Worm (Caenorhabditis elegans) whole organism, midembryonic: Measurements from ENCODE around the gene bre-5.

ENCODE experiments used
- T22C8.4 ChIP-seq: fragments of 200-800 bp; sonication (Bioruptor generic); IDR thresholded peaks from 2 replicates; pipeline ENCODE4 v1.3.6; 2022; ENCODE audit warnings: missing genetic modification characterization, missing compliant biosample characterization
- cog-1 ChIP-seq: sonication (generic microtip); optimal IDR thresholded peaks from 2 replicates; lab custom pipeline; 2016; ENCODE audit warnings: missing genetic modification characterization, missing compliant biosample characterization
- flt-1 ChIP-seq: fragments of 200-800 bp; sonication (Bioruptor generic); IDR thresholded peaks from 2 replicates; pipeline ENCODE4 v1.3.6; 2022; ENCODE audit warnings: missing genetic modification characterization, missing compliant biosample characterization
- klf-2 ChIP-seq: fragments of 200-800 bp; sonication (Bioruptor generic); conservative IDR thresholded peaks from 2 replicates; pipeline ENCODE4 v1.3.6; 2022; ENCODE audit warnings: missing genetic modification reagents, missing genetic modification characterization, missing compliant biosample characterization
- med-1 ChIP-seq: sonication (generic microtip); optimal IDR thresholded peaks from 2 replicates; lab custom pipeline; 2017; ENCODE audit warnings: missing genetic modification characterization, mild to moderate bottlenecking, missing compliant biosample characterization, antibody characterized with exemption, missing genetic modification reagents; ENCODE audit not compliant: insufficient read depth
- ref-1 ChIP-seq: fragments of 200-800 bp; sonication (Bioruptor generic); conservative IDR thresholded peaks from 2 replicates; pipeline ENCODE4 v1.3.6; 2022; ENCODE audit warnings: missing genetic modification reagents, missing genetic modification characterization, missing compliant biosample characterization
- tab-1 ChIP-seq: fragments of 200-800 bp; sonication (Bioruptor generic); IDR thresholded peaks from 2 replicates; pipeline ENCODE4 v1.3.6; 2022; ENCODE audit warnings: missing genetic modification characterization, missing compliant biosample characterization
- ztf-23 ChIP-seq: fragments of 200-800 bp; sonication (Bioruptor generic); IDR thresholded peaks from 2 replicates; pipeline ENCODE4 v1.3.6; 2022; ENCODE audit warnings: missing genetic modification reagents, missing genetic modification characterization, missing compliant biosample characterization
- ztf-29 ChIP-seq: fragments of 200-800 bp; sonication (Bioruptor generic); IDR thresholded peaks from 2 replicates; pipeline ENCODE4 v1.3.6; 2022; ENCODE audit warnings: missing genetic modification reagents, missing genetic modification characterization, missing compliant biosample characterization

Gene bre-5

DNA sequence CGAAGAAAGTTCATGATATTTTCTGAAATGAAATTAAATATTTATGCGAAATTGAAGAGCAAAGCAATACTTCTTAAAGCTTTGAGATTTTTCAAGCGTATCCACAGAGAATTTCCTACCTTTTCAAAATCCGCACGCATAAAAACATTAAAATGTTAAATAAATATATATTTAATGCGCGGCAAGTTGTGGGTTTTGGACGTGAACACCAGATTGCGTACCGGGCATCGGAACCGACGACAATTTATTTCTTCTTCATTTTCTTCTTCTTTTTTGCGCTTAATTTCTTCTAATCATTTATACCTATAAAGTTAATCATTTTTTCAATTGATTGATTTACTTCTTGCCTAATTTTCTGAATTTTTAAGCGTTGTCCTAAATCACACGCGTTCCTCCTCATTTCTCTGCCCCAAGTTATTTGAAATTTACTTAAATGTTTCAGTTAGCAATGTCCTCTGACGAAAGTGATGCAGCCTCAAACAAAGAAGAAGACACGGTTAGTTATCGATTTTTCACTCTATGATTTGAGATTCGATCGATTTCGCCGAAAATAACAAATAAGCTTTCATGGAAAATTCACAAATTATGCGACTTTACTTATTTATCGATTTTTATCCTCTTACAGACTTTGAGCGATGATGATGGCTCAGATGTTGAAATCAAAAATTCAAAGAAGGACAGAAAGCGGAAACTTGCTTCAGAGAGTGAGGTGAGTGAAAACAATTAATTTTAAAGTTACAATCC is at the start of gene bre-5, which contains the start of gene spt-5:
TSS of gene bre-5 (minus strand) at position 167 of the 744 bp plus-strand sequence.
TSS of gene spt-5 (plus strand) at position 443 of the 744 bp plus-strand sequence.
- no peak for TF ChIP-seq flt-1
- no peak for TF ChIP-seq cog-1
- TF ChIP-seq ztf-29 = no peak
- no peak for TF ChIP-seq klf-2 (GFP tag; lab: Robert Waterston, UW)
- peak; percentile 53; the same call in 1 of the 2 replicates for TF ChIP-seq T22C8.4
- TF ChIP-seq med-1 (GFP tag; lab: Kevin White, UChicago) = no peak

DNA sequence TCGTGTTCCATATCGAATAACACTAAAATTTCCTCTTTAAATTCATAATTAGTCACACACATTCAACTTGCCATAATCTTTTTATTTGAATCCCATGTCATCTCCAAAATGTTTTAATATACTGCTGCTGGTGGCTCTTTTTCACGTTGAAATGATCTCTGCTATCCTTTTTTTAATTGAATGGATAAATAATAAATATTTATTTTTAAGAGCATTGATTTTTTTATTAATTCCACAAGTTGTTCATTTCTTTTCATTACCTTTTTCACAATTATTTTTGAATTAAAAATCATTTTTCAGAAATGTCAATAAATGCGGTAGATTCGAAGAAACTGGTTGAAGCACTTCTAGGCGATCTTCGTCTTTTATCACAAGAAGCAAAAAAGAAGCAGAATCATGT is 45.5 kb upstream of the bre-5 start, which contains the start of gene mon-2:
TSS of gene mon-2 (plus strand) at position 301 of the 400 bp plus-strand sequence.
- no peak for TF ChIP-seq cog-1
- no peak for TF ChIP-seq tab-1 (GFP tag; lab: Robert Waterston, UW)
- TF ChIP-seq klf-2 (GFP tag; lab: Robert Waterston, UW) = no peak
- no peak for TF ChIP-seq ztf-29
- no peak for TF ChIP-seq ztf-23 (GFP tag; lab: Robert Waterston, UW)
- no peak for TF ChIP-seq T22C8.4
- TF ChIP-seq flt-1 = no peak
- no peak for TF ChIP-seq med-1 (GFP tag; lab: Kevin White, UChicago)
- TF ChIP-seq ref-1 (GFP tag; lab: Robert Waterston, UW) = no peak

- peak; percentile 55; the same call in 1 of the 2 replicates for TF ChIP-seq T22C8.4
- TF ChIP-seq med-1 (GFP tag; lab: Kevin White, UChicago) = no peak
- no peak for TF ChIP-seq cog-1
Measured at ce11 chrIV:12093819-12094218, 42.8 kb upstream of the bre-5 start, which contains the start of gene F11A10.5. Gene F11A10.5, plus strand, starts transcription at chrIV:12094119.

DNA sequence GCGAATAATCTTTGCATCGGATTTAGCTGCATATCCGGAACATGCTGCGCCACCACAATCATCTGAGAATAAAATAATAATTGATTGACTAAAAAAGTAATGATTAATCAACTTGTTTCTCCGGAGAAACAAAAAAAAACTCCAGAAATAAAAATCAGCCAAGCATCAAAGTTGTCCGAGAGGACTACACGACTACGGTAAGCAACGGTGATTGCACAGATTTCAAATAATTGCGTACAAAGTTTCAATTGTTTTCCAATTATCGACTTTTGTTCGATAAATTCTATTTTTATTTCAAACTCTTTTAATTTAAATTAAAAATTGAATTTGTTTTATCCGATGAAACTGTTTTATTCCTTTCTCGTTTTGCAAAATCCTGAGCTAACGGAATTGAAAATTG is 42.4 kb upstream of the bre-5 start, which contains the start of gene cpsf-4:
TSS of gene cpsf-4 (minus strand) at position 62 of the 400 bp plus-strand sequence.
- TF ChIP-seq med-1 (GFP tag; lab: Kevin White, UChicago) (no peak), ztf-23 (GFP tag; lab: Robert Waterston, UW) (no peak), tab-1 (GFP tag; lab: Robert Waterston, UW) (no peak), flt-1 (no peak), ztf-29 (no peak), klf-2 (GFP tag; lab: Robert Waterston, UW) (no peak), T22C8.4 (no peak), ref-1 (GFP tag; lab: Robert Waterston, UW) (no peak), cog-1 (no peak)

DNA sequence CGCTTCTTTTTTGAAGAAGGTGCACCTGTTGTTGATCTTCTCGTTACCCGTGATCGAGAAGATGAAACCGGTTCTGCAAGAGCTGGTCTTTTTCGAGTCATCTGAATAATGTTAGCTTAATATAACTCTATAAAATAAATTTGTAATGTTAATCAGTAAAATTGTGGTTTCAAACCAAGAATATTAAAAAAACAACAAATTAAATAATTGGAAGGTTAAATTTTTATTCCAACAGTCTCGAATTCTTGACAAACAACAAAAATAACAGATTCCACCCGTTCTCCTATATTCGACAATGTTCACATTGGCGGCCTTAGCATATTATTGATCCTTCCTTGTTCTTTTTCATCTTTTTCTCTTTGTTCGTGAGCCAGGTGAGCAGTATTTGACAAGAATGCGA is 41.1 kb upstream of the bre-5 start, which contains the start of gene mig-32:
TSS of gene mig-32 (minus strand) at position 101 of the 400 bp plus-strand sequence.
- TF ChIP-seq klf-2 (GFP tag; lab: Robert Waterston, UW) (no peak), cog-1 (no peak), med-1 (GFP tag; lab: Kevin White, UChicago) (no peak), T22C8.4 (no peak)

ce11 chrIV:12089551-12089950 is 38.5 kb upstream of the bre-5 start, which contains the start of gene F11A10.6:
Gene F11A10.6, minus strand, starts transcription at chrIV:12089651.
- TF ChIP-seq tab-1 (GFP tag; lab: Robert Waterston, UW) (no peak), ref-1 (GFP tag; lab: Robert Waterston, UW) (no peak), klf-2 (GFP tag; lab: Robert Waterston, UW) (no peak), ztf-29 (no peak), cog-1 (no peak), ztf-23 (GFP tag; lab: Robert Waterston, UW) (no peak), med-1 (GFP tag; lab: Kevin White, UChicago) (no peak), flt-1 (no peak), T22C8.4 (no peak)

DNA sequence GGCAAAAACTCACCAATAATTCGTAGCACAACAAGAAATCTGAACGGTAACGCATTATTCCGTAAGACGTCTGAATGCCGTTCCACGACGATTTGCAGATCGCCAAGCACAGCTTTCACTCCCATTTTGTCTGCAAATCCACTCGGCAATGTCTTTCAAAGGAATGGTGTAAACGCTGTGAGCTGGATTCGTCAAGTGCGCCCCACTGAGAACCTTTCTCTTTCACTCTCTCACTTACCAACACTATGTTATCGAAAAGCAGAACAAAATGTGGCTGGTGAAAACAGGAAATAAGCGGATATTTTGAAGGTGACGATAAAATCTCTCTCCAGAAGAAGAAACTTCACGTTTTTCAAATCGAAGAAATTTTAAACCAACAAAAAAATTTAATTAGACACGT is 37.9 kb upstream of the bre-5 start:
- TF ChIP-seq med-1 (GFP tag; lab: Kevin White, UChicago) = no peak
- TF ChIP-seq T22C8.4 = no peak
- no peak for TF ChIP-seq tab-1 (GFP tag; lab: Robert Waterston, UW)
- no peak for TF ChIP-seq ref-1 (GFP tag; lab: Robert Waterston, UW)
- no peak for TF ChIP-seq klf-2 (GFP tag; lab: Robert Waterston, UW)
- no peak for TF ChIP-seq cog-1
- no peak for TF ChIP-seq ztf-23 (GFP tag; lab: Robert Waterston, UW)
- no peak for TF ChIP-seq ztf-29
- no peak for TF ChIP-seq flt-1

DNA sequence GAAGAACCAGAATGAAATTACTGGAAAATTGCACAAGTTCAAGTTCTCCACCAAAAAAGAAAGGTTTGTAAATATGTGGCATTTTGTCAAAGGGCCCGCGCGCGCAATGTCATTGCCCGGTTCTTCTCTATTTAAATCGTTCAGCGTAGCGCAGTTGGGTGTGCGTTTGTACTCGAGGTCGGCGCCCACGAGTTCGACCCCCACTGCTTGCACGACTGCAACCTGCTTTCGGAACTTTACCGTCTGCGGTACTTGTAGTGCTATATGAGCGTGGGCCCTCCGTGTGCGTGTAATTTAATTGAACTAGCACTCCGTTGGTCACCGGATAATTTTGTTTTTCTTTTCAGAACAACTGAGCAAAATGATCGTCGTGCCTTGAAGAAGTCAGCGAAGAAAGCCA is 35.5 kb upstream of the bre-5 start:
- TF ChIP-seq ztf-29 (peak; percentile 67), tab-1 (GFP tag; lab: Robert Waterston, UW) (peak; percentile 84), klf-2 (GFP tag; lab: Robert Waterston, UW) (peak; percentile 15; the same call in 1 of the 2 replicates), med-1 (GFP tag; lab: Kevin White, UChicago) (peak; percentile 50), cog-1 (peak; percentile 37), ztf-23 (GFP tag; lab: Robert Waterston, UW) (peak; percentile 77), flt-1 (peak; percentile 78), T22C8.4 (peak; percentile 57; the same call in 1 of the 2 replicates), ref-1 (GFP tag; lab: Robert Waterston, UW) (peak; percentile 56; the same call in 1 of the 2 replicates)

DNA sequence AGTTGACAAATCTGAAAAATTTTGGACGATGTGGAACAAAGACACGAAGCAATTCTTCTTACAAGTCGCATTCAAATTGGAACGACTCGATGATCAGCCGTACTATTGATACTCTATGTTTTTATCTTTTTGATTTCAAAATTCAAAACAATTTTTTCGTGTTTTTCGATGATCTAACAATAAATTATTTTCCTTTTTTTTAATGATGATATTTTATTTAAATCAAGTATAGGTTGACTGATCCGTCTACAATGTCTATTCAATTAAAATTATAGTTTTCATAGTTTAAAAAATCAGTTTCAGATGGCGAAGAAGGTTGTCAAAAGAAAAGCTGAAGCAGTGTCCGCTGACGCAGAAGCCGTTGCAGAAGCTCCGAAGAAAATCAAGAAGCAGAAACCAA is 34.1 kb upstream of the bre-5 start, which contains the start of gene rbm-34:
TSS of gene rbm-34 (plus strand) at position 301 of the 400 bp plus-strand sequence.
- TF ChIP-seq med-1 (GFP tag; lab: Kevin White, UChicago) (no peak), klf-2 (GFP tag; lab: Robert Waterston, UW) (no peak), ztf-29 (no peak), tab-1 (GFP tag; lab: Robert Waterston, UW) (no peak), ref-1 (GFP tag; lab: Robert Waterston, UW) (no peak)

- TF ChIP-seq tab-1 (GFP tag; lab: Robert Waterston, UW) = no peak
- no peak for TF ChIP-seq ref-1 (GFP tag; lab: Robert Waterston, UW)
- no peak for TF ChIP-seq ztf-23 (GFP tag; lab: Robert Waterston, UW)
- no peak for TF ChIP-seq T22C8.4
- no peak for TF ChIP-seq med-1 (GFP tag; lab: Kevin White, UChicago)
- no peak for TF ChIP-seq ztf-29
- no peak for TF ChIP-seq flt-1
- TF ChIP-seq klf-2 (GFP tag; lab: Robert Waterston, UW) = no peak
- TF ChIP-seq cog-1 = no peak
Measured at ce11 chrIV:12084587-12084986, 33.6 kb upstream of the bre-5 start.
